Fruit fly (Drosophila melanogaster): Measurements from ENCODE around the gene CG5455.

Gene CG5455

dm6 chr3R:26494247-26494646 is 32.9 kb downstream of the CG5455 start (continued):
- TF ChIP-seq CG1024 (GFP tag; IDR thresholded peaks at IDR 0.05) (no peak), CG2120 (GFP tag; optimal IDR thresholded peaks at IDR 0.05) (peak; percentile 80), mam (GFP tag; optimal IDR thresholded peaks at IDR 0.05) (peak; percentile 57), CG13296 (GFP tag; optimal IDR thresholded peaks at IDR 0.05) (peak; percentile 35), HLH3B (GFP tag; IDR thresholded peaks at IDR 0.05) (0 out of 2 replicates have a peak, but pooled peaks have one; percentile 21), Sox102F (GFP tag; optimal IDR thresholded peaks at IDR 0.05) (peak; percentile 21), CG14860 (GFP tag; IDR thresholded peaks at IDR 0.05; ENCODE audit: partially characterized antibody) (no peak), E2f2 (GFP tag; IDR thresholded peaks at IDR 0.05) (peak; percentile 29; the same call in 1 of the 2 replicates), Fer2 (tag; optimal IDR thresholded peaks at IDR 0.05) (peak; percentile 4), CG9727 (GFP tag; optimal IDR thresholded peaks at IDR 0.05) (peak; percentile 28), dmrt99B (tag; optimal IDR thresholded peaks at IDR 0.05) (peak; percentile 47)

DNA sequence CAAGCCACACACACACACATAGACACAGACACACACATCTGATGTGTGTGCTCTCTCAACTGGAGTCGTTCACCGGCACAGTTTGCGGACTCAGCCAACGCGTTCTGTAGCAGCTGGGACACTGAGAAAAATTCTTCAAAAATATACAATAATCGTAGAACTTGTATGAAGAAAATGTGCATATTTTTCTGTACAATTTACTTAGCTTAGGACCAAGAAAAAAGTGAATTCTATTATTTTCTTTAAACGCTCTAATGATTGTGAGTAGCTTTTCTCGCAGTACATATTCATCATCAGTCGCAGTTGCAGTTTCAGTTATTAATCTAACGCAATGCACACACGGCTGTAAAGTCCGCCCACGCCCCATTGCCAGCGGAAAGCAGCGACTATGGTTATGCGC is 35.0 kb downstream of the CG5455 start:
- TF ChIP-seq Kr (GFP tag; optimal IDR thresholded peaks at IDR 0.05) = no peak
- no peak for TF ChIP-seq gce (GFP tag; IDR thresholded peaks at IDR 0.05)
- no peak for TF ChIP-seq prd (optimal IDR thresholded peaks at IDR 0.05)
- 0 out of 3 replicates have a peak, but pooled peaks have one; percentile 33 for TF ChIP-seq prd (GFP tag; IDR thresholded peaks at IDR 0.05)
- peak; percentile 34 for TF ChIP-seq Ets65A (GFP tag)
- TF ChIP-seq pan (optimal IDR thresholded peaks at IDR 0.05) = no peak
- TF ChIP-seq pan (GFP tag; optimal IDR thresholded peaks at IDR 0.05 in 1 of 2, IDR thresholded peaks at IDR 0.05 in 1 of 2) = peak in 1 of 2 experiments; percentile 35
- TF ChIP-seq Ptx1 (GFP tag; IDR thresholded peaks at IDR 0.05) = 0 out of 2 replicates have a peak, but pooled peaks have one; percentile 14
- 0 out of 2 replicates have a peak, but pooled peaks have one; percentile 6 for TF ChIP-seq esg (GFP tag; conservative IDR thresholded peaks at IDR 0.05)
- peak; percentile 91 for TF ChIP-seq Drgx (GFP tag; IDR thresholded peaks at IDR 0.05)
- TF ChIP-seq CG11093 (GFP tag; IDR thresholded peaks at IDR 0.05) = no peak
- TF ChIP-seq gem (tag; optimal IDR thresholded peaks at IDR 0.05) = peak; percentile 9
- no peak for TF ChIP-seq cad (GFP tag; optimal IDR thresholded peaks at IDR 0.05)
- TF ChIP-seq CG2202 (tag; optimal IDR thresholded peaks at IDR 0.05) = no peak
- peak; percentile 33 for TF ChIP-seq sens (GFP tag)
- TF ChIP-seq ash1 (GFP tag; optimal IDR thresholded peaks at IDR 0.05) = no peak
- TF ChIP-seq croc (GFP tag; conservative IDR thresholded peaks at IDR 0.05) = no peak

DNA sequence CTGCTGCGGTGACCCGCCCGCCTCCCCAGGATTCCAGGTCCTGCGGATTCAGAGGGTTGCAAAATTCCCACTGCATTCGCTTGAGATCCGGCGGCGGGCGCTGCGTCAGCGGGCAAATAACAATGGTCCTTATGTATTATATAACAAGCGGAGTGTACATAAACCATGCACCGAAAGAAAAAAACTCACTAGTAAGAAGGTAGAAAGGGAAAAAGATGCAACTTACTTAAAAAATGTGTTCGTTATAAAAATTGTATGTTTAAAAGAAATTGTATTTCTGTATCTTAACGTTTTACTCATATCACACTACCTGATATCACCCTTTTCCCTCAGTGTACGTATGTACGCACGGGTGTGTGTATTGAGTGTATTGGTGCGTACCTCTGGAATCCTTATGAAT is 37.8 kb downstream of the CG5455 start:
- TF ChIP-seq unpg (GFP tag; optimal IDR thresholded peaks at IDR 0.05) (peak; percentile 18), chm (GFP tag; IDR thresholded peaks at IDR 0.05) (no peak), eve (GFP tag; optimal IDR thresholded peaks at IDR 0.05) (peak in 1 of 2 experiments; percentile 35), CG9817 (tag; optimal IDR thresholded peaks at IDR 0.05) (peak; percentile 15), CG3407 (GFP tag; optimal IDR thresholded peaks at IDR 0.05) (no peak), phol (tag; optimal IDR thresholded peaks at IDR 0.05) (peak; percentile 24), Oaz (GFP tag; IDR thresholded peaks at IDR 0.05) (no peak), TFAM (GFP tag; optimal IDR thresholded peaks at IDR 0.05) (no peak), pnt (GFP tag; optimal IDR thresholded peaks at IDR 0.05) (no peak), lbe (GFP tag; optimal IDR thresholded peaks at IDR 0.05) (peak; percentile 36), row (GFP tag; IDR thresholded peaks at IDR 0.05) (0 out of 3 replicates have a peak, but pooled peaks have one; percentile 40), ci (GFP tag; IDR thresholded peaks at IDR 0.05) (peak; percentile 43; the same call in 1 of the 3 replicates), CG17829 (tag; optimal IDR thresholded peaks at IDR 0.05) (peak; percentile 7), Ada2b (GFP tag; IDR thresholded peaks at IDR 0.05) (peak; percentile 25; the same call in 1 of the 2 replicates), Xbp1 (GFP tag; optimal IDR thresholded peaks at IDR 0.05) (peak; percentile 3), Sry-β (GFP tag; optimal IDR thresholded peaks at IDR 0.05) (no peak), CG15269 (tag; optimal IDR thresholded peaks at IDR 0.05) (no peak), CG8290 (GFP tag; optimal IDR thresholded peaks at IDR 0.05) (no peak), CG8290 (tag; optimal IDR thresholded peaks at IDR 0.05) (peak in 1 of 2 experiments; percentile 13), disco-r (GFP tag; optimal IDR thresholded peaks at IDR 0.05) (no peak), nom (GFP tag; optimal IDR thresholded peaks at IDR 0.05) (peak; percentile 25), CG7839 (tag; optimal IDR thresholded peaks at IDR 0.05) (peak; percentile 18), zfh1 (GFP tag; IDR thresholded peaks at IDR 0.05) (0 out of 3 replicates have a peak, but pooled peaks have one; percentile 38)
